Fruit fly (Drosophila melanogaster): ENCODE data around the gene CG32712.

DNA sequence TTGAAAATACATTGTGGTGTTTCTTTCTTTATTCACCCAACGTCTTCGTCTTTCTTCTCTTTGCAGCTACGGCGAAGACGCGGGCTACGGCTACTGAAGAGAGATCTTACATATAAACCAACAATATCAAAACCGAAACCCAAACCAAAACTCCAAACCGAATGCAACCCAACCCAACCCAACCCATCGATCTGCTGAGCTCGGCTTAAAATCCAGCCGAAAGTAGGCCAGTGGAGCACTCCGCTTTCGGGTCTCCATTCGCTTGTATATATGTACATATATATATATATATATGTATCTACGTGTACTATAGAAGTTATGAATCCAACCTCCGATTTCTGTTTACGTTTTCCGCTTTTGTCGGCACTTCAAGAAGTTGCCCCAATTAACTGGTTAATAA lies 42.0 kb upstream of the CG32712 start:
- TF ChIP-seq CG8478 (optimal IDR thresholded peaks at IDR 0.05) (no peak), CTCF (optimal IDR thresholded peaks at IDR 0.05) (no peak)

Data from S2 (cell line).